Worm (Caenorhabditis elegans): ENCODE measurements around the gene thoc-5.

The thoc-5 gene

ce11 chrIII:5379879-5380331 is 30.7 kb upstream of the thoc-5 start, which contains the start of gene paqr-2:
Gene paqr-2 (minus strand): TSS chrIII:5379929.
- TF ChIP-seq fos-1 (tag; optimal IDR thresholded peaks at IDR 0.05) = peak; percentile 15
- no peak for TF ChIP-seq nhr-23 (tag; optimal IDR thresholded peaks at IDR 0.05)
- TF ChIP-seq snpc-4 (tag; optimal IDR thresholded peaks at IDR 0.05) = no peak
- peak; percentile 35 for TF ChIP-seq unc-55 (GFP tag; optimal IDR thresholded peaks at IDR 0.05)
- TF ChIP-seq egl-27 (tag; optimal IDR thresholded peaks at IDR 0.05) = no peak
- peak; percentile 48 for TF ChIP-seq nhr-129 (tag; optimal IDR thresholded peaks at IDR 0.05)
- TF ChIP-seq lsy-2 (tag; optimal IDR thresholded peaks at IDR 0.05) = peak in 1 of 2 experiments; percentile 49
- TF ChIP-seq ama-1 (optimal IDR thresholded peaks at IDR 0.05) = peak; percentile 30
- no peak for TF ChIP-seq lin-39 (tag; optimal IDR thresholded peaks at IDR 0.05)
- TF ChIP-seq nhr-21 (tag; optimal IDR thresholded peaks at IDR 0.05) = no peak
- peak; percentile 64 for TF ChIP-seq C34F6.9 (tag; optimal IDR thresholded peaks at IDR 0.05)
- TF ChIP-seq lin-11 (tag; optimal IDR thresholded peaks at IDR 0.05) = peak; percentile 1
- TF ChIP-seq ceh-16 (tag; optimal IDR thresholded peaks at IDR 0.05) = no peak

DNA sequence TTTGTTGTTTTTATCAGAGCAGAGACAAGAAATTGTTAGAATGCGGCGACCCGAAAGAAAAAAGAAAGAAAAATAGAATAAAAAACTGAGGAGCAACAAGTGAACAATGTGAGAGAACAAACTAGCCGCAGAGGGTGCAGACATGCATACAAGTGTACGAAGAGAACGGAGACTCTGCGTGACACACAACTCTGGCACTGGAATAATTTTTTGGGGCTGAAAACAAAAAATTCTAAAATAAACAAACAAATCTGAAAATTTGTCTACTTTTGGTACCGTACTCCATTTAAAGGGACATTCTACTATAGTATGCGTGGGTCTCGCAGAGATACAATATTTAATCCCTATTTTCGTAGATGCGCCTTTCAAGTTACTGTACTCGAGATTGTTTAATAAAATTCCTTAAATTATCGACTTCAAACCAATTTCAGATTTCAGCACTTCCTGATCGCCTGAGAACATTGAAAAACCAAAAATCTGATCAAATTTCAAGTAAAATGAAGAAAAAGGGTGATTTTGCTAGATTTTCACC is 25.9 kb upstream of the thoc-5 start:
- TF ChIP-seq ztf-1 (GFP tag; conservative IDR thresholded peaks at IDR 0.05) (no peak), crh-2 (tag; optimal IDR thresholded peaks at IDR 0.05) (no peak), nhr-10 (tag; optimal IDR thresholded peaks at IDR 0.05) (no peak), nhr-11 (tag; optimal IDR thresholded peaks at IDR 0.05) (no peak), sma-3 (GFP tag; optimal IDR thresholded peaks at IDR 0.05) (no peak), nhr-6 (tag; optimal IDR thresholded peaks at IDR 0.05) (no peak), ztf-11 (tag; optimal IDR thresholded peaks at IDR 0.05) (no peak), gmeb-1 (tag; optimal IDR thresholded peaks at IDR 0.05) (no peak), R02D3.7 (tag; optimal IDR thresholded peaks at IDR 0.05) (no peak)

- TF ChIP-seq unc-55 (GFP tag; optimal IDR thresholded peaks at IDR 0.05) (no peak), peb-1 (tag; optimal IDR thresholded peaks at IDR 0.05) (no peak), ama-1 (optimal IDR thresholded peaks at IDR 0.05) (no peak), mbf-1 (tag; optimal IDR thresholded peaks at IDR 0.05) (no peak), lsy-2 (tag; optimal IDR thresholded peaks at IDR 0.05) (no peak), egl-27 (tag; optimal IDR thresholded peaks at IDR 0.05) (no peak), nhr-129 (tag; optimal IDR thresholded peaks at IDR 0.05) (no peak), dmd-4 (tag; optimal IDR thresholded peaks at IDR 0.05) (no peak), elt-1 (tag; optimal IDR thresholded peaks at IDR 0.05) (no peak), nhr-23 (tag; optimal IDR thresholded peaks at IDR 0.05) (no peak), nhr-12 (tag; optimal IDR thresholded peaks at IDR 0.05) (no peak), ztf-1 (GFP tag; conservative IDR thresholded peaks at IDR 0.05) (no peak), unc-39 (tag; optimal IDR thresholded peaks at IDR 0.05) (no peak), C34F6.9 (tag; optimal IDR thresholded peaks at IDR 0.05) (no peak), zag-1 (tag; optimal IDR thresholded peaks at IDR 0.05) (no peak), Y55F3AM.14 (GFP tag; optimal IDR thresholded peaks at IDR 0.05) (no peak)
Measured at ce11 chrIII:5373715-5374114, 24.5 kb upstream of the thoc-5 start.

- TF ChIP-seq crh-2 (tag; optimal IDR thresholded peaks at IDR 0.05) (no peak), ZK546.5 (tag; optimal IDR thresholded peaks at IDR 0.05) (no peak), F13H6.1 (tag; optimal IDR thresholded peaks at IDR 0.05) (peak; percentile 22), lsy-2 (tag; optimal IDR thresholded peaks at IDR 0.05) (peak in 1 of 2 experiments; percentile 24), ceh-82 (tag; optimal IDR thresholded peaks at IDR 0.05) (no peak), mbf-1 (tag; optimal IDR thresholded peaks at IDR 0.05) (no peak), nhr-237 (tag; optimal IDR thresholded peaks at IDR 0.05) (no peak), egl-27 (tag; optimal IDR thresholded peaks at IDR 0.05) (no peak), skn-1 (tag; optimal IDR thresholded peaks at IDR 0.05) (no peak), nhr-129 (tag; optimal IDR thresholded peaks at IDR 0.05) (peak; percentile 66)
Measured at ce11 chrIII:5372884-5373283, 23.7 kb upstream of the thoc-5 start.

DNA sequence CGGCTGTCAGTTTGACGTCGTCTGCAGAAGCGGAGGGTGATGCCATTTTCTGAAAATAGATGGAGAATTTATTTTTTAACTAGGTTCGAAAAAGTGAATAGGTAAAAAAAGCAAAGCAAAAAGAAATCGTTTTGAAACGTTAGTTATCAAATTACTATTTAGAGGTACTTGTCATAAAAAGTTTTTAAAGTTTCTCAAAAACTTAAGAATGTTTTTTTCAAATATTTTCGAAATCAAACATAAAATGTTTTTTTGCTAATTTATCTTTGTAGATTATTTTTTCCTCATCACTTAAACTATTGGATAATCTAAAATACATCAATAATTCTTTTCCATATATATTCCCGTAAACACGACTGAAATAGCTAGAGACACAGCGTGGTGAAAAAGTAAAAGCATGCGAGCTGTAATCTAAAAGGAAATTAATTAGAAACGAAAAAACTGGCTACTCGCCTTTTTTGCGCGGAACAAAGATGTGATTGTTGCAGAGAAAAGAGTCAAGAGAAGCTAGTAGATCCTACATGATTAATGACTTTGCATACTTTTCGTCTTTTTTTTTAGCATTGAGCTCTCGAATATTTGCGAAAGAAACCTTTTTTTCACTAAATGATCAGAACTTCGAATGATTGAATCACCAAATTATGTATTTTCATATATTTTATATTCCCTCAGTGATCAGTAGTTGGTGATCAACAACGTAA is 22.2 kb upstream of the thoc-5 start, which contains the start of gene szy-2:
TSS of gene szy-2 (minus strand) at position 51 of the 701 bp plus-strand sequence.
- TF ChIP-seq unc-55 (GFP tag; optimal IDR thresholded peaks at IDR 0.05) (peak; percentile 92), blmp-1 (tag; optimal IDR thresholded peaks at IDR 0.05; ENCODE audit: insufficient read depth) (no peak), Y55F3AM.14 (GFP tag; optimal IDR thresholded peaks at IDR 0.05) (no peak), mab-5 (tag; optimal IDR thresholded peaks at IDR 0.05) (peak; percentile 22), egl-27 (tag; optimal IDR thresholded peaks at IDR 0.05) (no peak), lin-39 (tag; optimal IDR thresholded peaks at IDR 0.05) (no peak), peb-1 (tag; optimal IDR thresholded peaks at IDR 0.05) (no peak), R02D3.7 (tag; optimal IDR thresholded peaks at IDR 0.05) (no peak)
